Fruit fly (Drosophila melanogaster) whole organism, adult: ENCODE measurements around the gene CG13855.

Experiments used
- CG11617 ChIP-seq: fragments of 200-800 bp; sonication (Bioruptor generic); optimal IDR thresholded peaks from 2 replicates; lab custom pipeline; 2017; ENCODE audit warnings: mild to moderate bottlenecking, missing biosample characterization, missing genetic modification reagents, missing genetic modification characterization
- CG12768 ChIP-seq: fragments of 200-800 bp; sonication (Bioruptor generic); optimal IDR thresholded peaks from 2 replicates; lab custom pipeline; 2017; ENCODE audit warnings: missing biosample characterization, missing genetic modification characterization, mild to moderate bottlenecking, moderate library complexity, missing genetic modification reagents
- CG14711 ChIP-seq: fragments of 200-800 bp; sonication (Bioruptor generic); optimal IDR thresholded peaks from 2 replicates; lab custom pipeline; 2018; ENCODE audit warnings: missing biosample characterization, mild to moderate bottlenecking, missing genetic modification characterization, moderate library complexity
- CG1620 ChIP-seq: fragments of 200-800 bp; sonication (Bioruptor generic); optimal IDR thresholded peaks from 2 replicates; lab custom pipeline; 2016; ENCODE audit warnings: missing biosample characterization, missing genetic modification characterization
- CG33017 ChIP-seq: fragments of 200-800 bp; sonication (Bioruptor generic); optimal IDR thresholded peaks from 2 replicates; lab custom pipeline; 2018; ENCODE audit warnings: missing biosample characterization, mild to moderate bottlenecking, missing genetic modification characterization, moderate library complexity
- CG5204 ChIP-seq: fragments of 200-800 bp; sonication (Bioruptor generic); optimal IDR thresholded peaks from 2 replicates; lab custom pipeline; 2016; ENCODE audit warnings: missing biosample characterization, missing genetic modification characterization
- CG7045 ChIP-seq: fragments of 200-800 bp; sonication (Bioruptor generic); optimal IDR thresholded peaks from 2 replicates; lab custom pipeline; 2017; ENCODE audit warnings: missing biosample characterization, mild to moderate bottlenecking, missing genetic modification characterization
- CG7101 ChIP-seq: fragments of 200-800 bp; sonication (Bioruptor generic); optimal IDR thresholded peaks from 2 replicates; lab custom pipeline; 2018; ENCODE audit warnings: missing biosample characterization, mild to moderate bottlenecking, missing genetic modification characterization, moderate library complexity
- Clk ChIP-seq: fragments of 200-800 bp; sonication (Bioruptor generic); optimal IDR thresholded peaks from 2 replicates; lab custom pipeline; 2017; ENCODE audit warnings: missing biosample characterization, missing genetic modification characterization
- Crg-1 ChIP-seq: fragments of 200-800 bp; sonication (Bioruptor generic); optimal IDR thresholded peaks from 2 replicates; lab custom pipeline; 2016; ENCODE audit warnings: missing biosample characterization, missing genetic modification characterization
- Hr96 ChIP-seq: fragments of 200-800 bp; sonication (Bioruptor generic); optimal IDR thresholded peaks from 2 replicates; lab custom pipeline; 2016; ENCODE audit warnings: missing biosample characterization, missing genetic modification characterization
- Mnt ChIP-seq: fragments of 200-800 bp; sonication (Bioruptor generic); optimal IDR thresholded peaks from 2 replicates; lab custom pipeline; 2016; ENCODE audit warnings: missing biosample characterization, mild to moderate bottlenecking, missing genetic modification characterization
- bab1 ChIP-seq: fragments of 200-800 bp; sonication (Bioruptor generic); optimal IDR thresholded peaks from 3 replicates; lab custom pipeline; 2019; ENCODE audit warnings: missing biosample characterization, mild to moderate bottlenecking, missing genetic modification characterization, moderate library complexity
- cic ChIP-seq: fragments of 200-800 bp; sonication (Bioruptor generic); optimal IDR thresholded peaks from 2 replicates; lab custom pipeline; 2017; ENCODE audit warnings: missing biosample characterization, mild to moderate bottlenecking, missing genetic modification characterization, moderate library complexity
- cnc ChIP-seq, 2 experiments: fragments of >200 bp; optimal IDR thresholded peaks; 2 replicates each; lab custom pipeline; 2017
- kay ChIP-seq: fragments of 200-800 bp; sonication (Bioruptor generic); peaks from one replicate; lab custom pipeline; 2016; ENCODE audit warnings: missing biosample characterization, missing genetic modification characterization, borderline replicate concordance
- ovo ChIP-seq: fragments of 200-800 bp; sonication (Bioruptor generic); optimal IDR thresholded peaks from 2 replicates; lab custom pipeline; 2016; ENCODE audit warnings: missing biosample characterization, missing genetic modification characterization
- pad ChIP-seq: fragments of 200-800 bp; sonication (Bioruptor generic); optimal IDR thresholded peaks from 3 replicates; lab custom pipeline; 2017; ENCODE audit warnings: missing biosample characterization, missing genetic modification characterization, mild to moderate bottlenecking, moderate library complexity, missing genetic modification reagents
- tj ChIP-seq: fragments of 200-800 bp; sonication (Bioruptor generic); optimal IDR thresholded peaks from 3 replicates; lab custom pipeline; 2017; ENCODE audit warnings: missing biosample characterization, mild to moderate bottlenecking, missing genetic modification characterization, moderate library complexity
- toe ChIP-seq: fragments of 200-800 bp; sonication (Bioruptor generic); optimal IDR thresholded peaks from 2 replicates; lab custom pipeline; 2016; ENCODE audit warnings: missing biosample characterization, missing genetic modification characterization

Gene CG13855

DNA sequence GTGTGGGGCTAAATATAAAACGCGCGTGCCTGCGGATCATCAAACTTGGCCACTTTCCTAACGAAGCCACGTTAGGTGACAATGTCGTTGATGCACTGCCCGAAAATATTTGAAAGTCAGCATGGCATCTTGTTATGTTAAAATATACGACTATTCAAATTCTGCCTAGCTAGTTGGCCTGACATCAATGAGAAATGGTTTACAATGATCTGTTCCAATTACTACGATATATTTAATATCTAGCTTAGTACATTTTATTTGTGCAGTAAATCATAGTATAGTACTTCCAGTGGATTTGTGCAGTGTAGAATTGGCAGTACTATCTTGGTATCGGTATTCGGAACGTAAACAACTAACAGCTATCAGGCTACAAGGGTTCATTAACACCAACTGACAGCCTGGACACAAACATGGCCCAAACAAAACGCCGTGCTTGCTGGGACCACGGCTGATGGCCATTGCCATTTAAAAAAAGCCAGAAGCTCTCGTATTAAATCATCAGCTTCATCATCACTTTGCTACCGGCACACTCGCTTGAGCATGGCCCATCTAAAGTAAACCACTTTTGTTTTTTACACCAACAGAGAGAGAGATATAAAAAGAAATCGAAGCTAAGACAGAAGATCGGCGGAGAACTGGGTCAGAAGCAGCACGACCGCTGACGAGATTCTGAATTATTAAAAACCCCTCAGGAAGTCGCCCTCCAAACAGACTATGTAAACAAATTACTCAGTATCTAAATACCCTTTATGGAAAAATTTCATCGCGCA lies 10.1 kb upstream of the CG13855 start:
- no peak for TF ChIP-seq CG11617
- no peak for TF ChIP-seq CG1620 (GFP tag; lab: Kevin White, UChicago)
- no peak for TF ChIP-seq CG7045 (GFP tag; lab: Kevin White, UChicago)
- no peak for TF ChIP-seq CG14711 (tag; lab: Kevin White, UChicago)
- TF ChIP-seq CG33017 (tag; lab: Kevin White, UChicago) = no peak
- TF ChIP-seq Hr96 (GFP tag; lab: Kevin White, UChicago) = no peak
- TF ChIP-seq toe (GFP tag; lab: Kevin White, UChicago) = no peak
- no peak for TF ChIP-seq Mnt (GFP tag; lab: Kevin White, UChicago)
- TF ChIP-seq kay (GFP tag; lab: Kevin White, UChicago) = no peak
- TF ChIP-seq Clk (GFP tag; lab: Kevin White, UChicago) = no peak
- no peak for TF ChIP-seq cic
- TF ChIP-seq tj = no peak
- TF ChIP-seq CG12768 (GFP tag; lab: Kevin White, UChicago) = no peak
- TF ChIP-seq bab1 (GFP tag; lab: Kevin White, UChicago) = no peak
- TF ChIP-seq CG5204 (GFP tag; lab: Kevin White, UChicago) = no peak
- no peak for TF ChIP-seq pad
- TF ChIP-seq cnc (optimal IDR thresholded peaks at IDR 0.05; lab: Kevin White, UChicago) = no peak
- no peak for TF ChIP-seq CG7101 (tag; lab: Kevin White, UChicago)

DNA sequence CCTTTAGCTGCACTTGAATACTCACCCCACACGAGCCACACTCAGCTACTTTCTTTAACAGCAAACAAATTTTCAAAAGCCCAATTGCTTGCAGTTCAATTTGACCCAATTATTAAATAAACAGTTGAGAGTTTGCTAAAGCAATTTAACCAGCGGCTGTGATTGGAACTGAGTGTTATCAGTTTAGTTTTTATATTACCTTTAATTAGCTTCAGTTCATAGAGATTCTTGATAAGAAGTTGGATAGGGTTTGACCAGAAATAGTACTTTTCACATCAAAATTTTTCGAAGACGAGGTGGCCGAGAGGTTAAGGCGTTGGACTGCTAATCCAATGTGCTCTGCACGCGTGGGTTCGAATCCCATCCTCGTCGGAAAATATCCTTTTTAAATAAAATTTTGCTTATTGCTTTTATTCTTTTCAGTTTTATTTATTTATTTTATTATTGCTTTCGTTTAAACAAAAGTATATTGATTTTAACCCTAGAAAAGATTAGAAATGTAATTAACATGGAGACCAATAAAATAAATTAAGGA lies 9.4 kb upstream of the CG13855 start:
- TF ChIP-seq CG7101 (tag; lab: Kevin White, UChicago) (no peak), CG1620 (GFP tag; lab: Kevin White, UChicago) (no peak), tj (no peak), kay (GFP tag; lab: Kevin White, UChicago) (no peak), bab1 (GFP tag; lab: Kevin White, UChicago) (no peak), CG14711 (tag; lab: Kevin White, UChicago) (no peak), toe (GFP tag; lab: Kevin White, UChicago) (no peak)

DNA sequence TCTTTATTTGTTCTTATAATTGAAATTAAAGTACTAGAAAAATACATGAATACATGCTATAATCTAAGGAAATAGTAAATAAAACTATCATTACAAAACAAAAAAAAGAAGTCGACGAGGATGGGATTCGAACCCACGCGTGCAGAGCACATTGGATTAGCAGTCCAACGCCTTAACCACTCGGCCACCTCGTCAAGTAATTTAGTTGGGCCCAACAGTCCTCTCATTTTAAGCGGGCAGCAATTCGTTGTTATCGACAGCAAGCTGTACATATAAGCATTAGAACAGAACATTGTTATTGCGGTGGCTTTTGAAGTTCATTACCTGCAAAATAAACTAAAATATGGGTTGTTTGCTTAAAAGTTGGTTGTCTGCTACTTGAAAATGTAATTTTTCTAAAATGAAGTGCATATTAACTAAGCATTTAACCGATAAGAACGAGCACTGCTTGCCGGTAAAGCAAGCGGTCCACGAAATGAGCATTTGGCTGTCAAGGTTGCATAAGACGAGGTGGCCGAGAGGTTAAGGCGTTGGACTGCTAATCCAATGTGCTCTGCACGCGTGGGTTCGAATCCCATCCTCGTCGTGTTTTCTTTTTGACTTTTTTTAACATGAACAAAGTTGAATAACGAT lies 8.6 kb upstream of the CG13855 start:
- peak; percentile 15 for TF ChIP-seq bab1 (GFP tag; lab: Kevin White, UChicago)
- TF ChIP-seq Hr96 (GFP tag; lab: Kevin White, UChicago) = no peak

DNA sequence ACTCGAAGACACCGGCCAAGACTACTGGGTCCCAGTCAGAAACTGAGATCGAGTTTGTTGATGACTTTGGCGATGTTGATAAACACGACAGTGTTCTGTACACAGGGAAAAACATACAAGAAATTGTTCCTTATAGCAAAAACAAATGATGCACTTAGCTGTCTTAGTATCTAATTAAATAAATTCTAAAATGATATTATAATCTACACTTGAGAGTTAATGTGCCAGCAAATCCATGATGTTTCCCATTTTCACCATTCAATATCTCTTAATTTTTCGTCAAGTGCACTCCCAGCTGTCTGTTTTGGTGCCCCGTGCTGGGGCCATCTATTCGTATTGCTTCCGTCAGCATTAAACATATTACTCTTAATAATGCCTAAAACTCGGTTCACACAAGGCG lies 5.5 kb upstream of the CG13855 start:
- TF ChIP-seq CG33017 (tag; lab: Kevin White, UChicago) (no peak), CG7101 (tag; lab: Kevin White, UChicago) (no peak), ovo (no peak), toe (GFP tag; lab: Kevin White, UChicago) (no peak), cic (no peak), CG7045 (GFP tag; lab: Kevin White, UChicago) (no peak), bab1 (GFP tag; lab: Kevin White, UChicago) (no peak), Crg-1 (no peak), kay (GFP tag; lab: Kevin White, UChicago) (no peak), CG14711 (tag; lab: Kevin White, UChicago) (no peak), Hr96 (GFP tag; lab: Kevin White, UChicago) (no peak), CG12768 (GFP tag; lab: Kevin White, UChicago) (no peak), Clk (GFP tag; lab: Kevin White, UChicago) (no peak), cnc (optimal IDR thresholded peaks at IDR 0.05; lab: Kevin White, UChicago) (no peak), tj (no peak), CG1620 (GFP tag; lab: Kevin White, UChicago) (no peak), CG5204 (GFP tag; lab: Kevin White, UChicago) (no peak), Mnt (GFP tag; lab: Kevin White, UChicago) (no peak), pad (no peak), CG11617 (no peak)

DNA sequence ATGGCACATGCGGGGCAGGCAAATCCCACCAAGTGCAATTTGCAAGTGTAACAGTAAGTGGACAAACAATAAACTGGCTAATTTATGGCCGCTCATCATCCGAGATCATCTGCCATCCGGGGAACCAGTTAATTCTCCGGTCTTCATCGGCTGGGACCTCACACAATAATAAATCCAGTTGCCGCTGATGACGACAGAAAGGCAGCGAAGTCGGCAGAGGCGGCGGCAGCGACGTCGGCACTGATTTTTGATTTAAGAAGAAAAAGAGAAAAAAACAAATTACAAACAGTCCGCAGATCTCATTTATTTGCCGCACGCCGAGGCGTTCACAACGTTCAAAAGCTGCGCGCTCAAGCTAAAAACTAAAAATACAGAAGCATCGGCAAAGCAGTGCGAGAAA lies 3.4 kb upstream of the CG13855 start, which contains the start of gene CG13856:
TSS of gene CG13856 (plus strand) at position 301 of the 400 bp plus-strand sequence.
- TF ChIP-seq kay (GFP tag; lab: Kevin White, UChicago) = no peak
- no peak for TF ChIP-seq CG12768 (GFP tag; lab: Kevin White, UChicago)
- TF ChIP-seq CG11617 = no peak
- TF ChIP-seq toe (GFP tag; lab: Kevin White, UChicago) = no peak
- no peak for TF ChIP-seq Clk (GFP tag; lab: Kevin White, UChicago)
- TF ChIP-seq Crg-1 = no peak
- no peak for TF ChIP-seq cic
- no peak for TF ChIP-seq pad
- no peak for TF ChIP-seq CG5204 (GFP tag; lab: Kevin White, UChicago)
